Fruit fly (Drosophila melanogaster) whole organism, wandering third instar larva: ENCODE measurements around the gene TrxT.

Experiments used
- Abd-B ChIP-seq: fragments of >200 bp; optimal IDR thresholded peaks from 2 replicates; lab custom pipeline; 2017; ENCODE audit warnings: missing biosample characterization, missing genetic modification characterization
- CG32264 ChIP-seq: fragments of 200-800 bp; sonication (Bioruptor generic); optimal IDR thresholded peaks from 2 replicates; lab custom pipeline; 2016; ENCODE audit warnings: missing biosample characterization, missing genetic modification characterization
- CG9705 ChIP-seq: fragments of 200-800 bp; sonication (Bioruptor generic); optimal IDR thresholded peaks from 2 replicates; lab custom pipeline; 2018; ENCODE audit warnings: missing biosample characterization, mild to moderate bottlenecking, missing genetic modification characterization
- CrebA ChIP-seq: fragments of 200-800 bp; sonication (Bioruptor generic); optimal IDR thresholded peaks from 2 replicates; lab custom pipeline; 2016; ENCODE audit warnings: missing biosample characterization, mild to moderate bottlenecking, missing genetic modification characterization, borderline replicate concordance
- Dfd ChIP-seq: fragments of >200 bp; optimal IDR thresholded peaks from 2 replicates; lab custom pipeline; 2017; ENCODE audit warnings: missing biosample characterization, missing genetic modification characterization
- Dif ChIP-seq: fragments of 200-275, 200-300 bp; sonication (Bioruptor generic); optimal IDR thresholded peaks from 2 replicates; lab custom pipeline; 2018; ENCODE audit warnings: missing biosample characterization, missing genetic modification characterization; ENCODE audit not compliant: partially characterized antibody
- GATAd ChIP-seq: sonication (Bioruptor generic); optimal IDR thresholded peaks from 2 replicates; lab custom pipeline; 2016; ENCODE audit warnings: missing biosample characterization, missing genetic modification characterization
- HLH106 ChIP-seq: fragments of 200-800 bp; optimal IDR thresholded peaks from 3 replicates; lab custom pipeline; 2019; ENCODE audit warnings: missing biosample characterization, mild to moderate bottlenecking, missing genetic modification characterization, moderate library complexity
- Hnf4 ChIP-seq: fragments of 200-800 bp; sonication (Bioruptor generic); optimal IDR thresholded peaks from 2 replicates; lab custom pipeline; 2016; ENCODE audit warnings: missing biosample characterization, mild to moderate bottlenecking, missing genetic modification characterization
- Hr78 ChIP-seq: fragments of >200 bp; optimal IDR thresholded peaks from 2 replicates; lab custom pipeline; 2017; ENCODE audit warnings: missing biosample characterization, missing genetic modification characterization
- Hr83 ChIP-seq: fragments of 200-300 bp; sonication (Bioruptor generic); optimal IDR thresholded peaks from 2 replicates; lab custom pipeline; 2016; ENCODE audit warnings: missing biosample characterization, mild to moderate bottlenecking, missing genetic modification characterization, moderate library complexity; ENCODE audit not compliant: poor library complexity, severe bottlenecking
- Jra ChIP-seq: sonication (Bioruptor generic); optimal IDR thresholded peaks from 2 replicates; lab custom pipeline; 2016; ENCODE audit warnings: missing biosample characterization, missing genetic modification characterization
- Mio ChIP-seq: sonication (Bioruptor generic); optimal IDR thresholded peaks from 2 replicates; lab custom pipeline; 2016; ENCODE audit warnings: missing biosample characterization, missing genetic modification characterization
- Myc ChIP-seq: fragments of >200 bp; optimal IDR thresholded peaks from 2 replicates; lab custom pipeline; 2017
- N ChIP-seq: fragments of >200 bp; optimal IDR thresholded peaks from 2 replicates; lab custom pipeline; 2018; ENCODE audit warnings: missing biosample characterization, missing external identifiers, missing genetic modification characterization
- OdsH ChIP-seq: fragments of 200-800 bp; sonication (Bioruptor generic); optimal IDR thresholded peaks from 2 replicates; lab custom pipeline; 2016; ENCODE audit warnings: missing biosample characterization, mild to moderate bottlenecking, missing genetic modification characterization
- Rel ChIP-seq, 2 experiments: fragments of 200-800 bp; sonication (Bioruptor generic) in 1 of 2; optimal IDR thresholded peaks; 2 replicates in 1 of 2; 3 replicates in 1 of 2; lab custom pipeline; 2016 to 2019; ENCODE audit warnings: mild to moderate bottlenecking in 2 of 2, missing biosample characterization in 2 of 2, missing genetic modification characterization in 2 of 2, moderate library complexity in 1 of 2
- Sp1 ChIP-seq: fragments of 200-800 bp; sonication (Bioruptor generic); optimal IDR thresholded peaks from 3 replicates; lab custom pipeline; 2019; ENCODE audit warnings: missing biosample characterization, mild to moderate bottlenecking, missing genetic modification characterization, moderate library complexity
- Vsx2 ChIP-seq: fragments of 200-300, 225-300 bp; sonication (Bioruptor generic); optimal IDR thresholded peaks from 2 replicates; lab custom pipeline; 2018; ENCODE audit warnings: missing biosample characterization, missing genetic modification characterization; ENCODE audit not compliant: partially characterized antibody
- br ChIP-seq: fragments of 200-800 bp; sonication (Bioruptor generic); optimal IDR thresholded peaks from 2 replicates; lab custom pipeline; 2016; ENCODE audit warnings: missing biosample characterization, missing genetic modification characterization
- brk ChIP-seq: fragments of 200-800 bp; sonication (Bioruptor generic); optimal IDR thresholded peaks from 2 replicates; lab custom pipeline; 2016; ENCODE audit warnings: missing biosample characterization, mild to moderate bottlenecking, missing genetic modification characterization
- dl ChIP-seq, 2 experiments: fragments of 175-275, 200-275 bp in 1 of 2; fragments of 200-275 bp in 1 of 2; sonication (Bioruptor generic); optimal IDR thresholded peaks; lab custom pipeline; 2018; ENCODE audit warnings: mild to moderate bottlenecking in 2 of 2, missing biosample characterization in 2 of 2, missing genetic modification characterization in 2 of 2, moderate library complexity in 2 of 2; ENCODE audit not compliant: partially characterized antibody in 2 of 2, insufficient read depth in 1 of 2
- dmrt93B ChIP-seq: fragments of 200-800 bp; sonication (Bioruptor generic); optimal IDR thresholded peaks from 2 replicates; lab custom pipeline; 2018; ENCODE audit warnings: missing biosample characterization, mild to moderate bottlenecking, missing genetic modification characterization
- dsf ChIP-seq: sonication (Bioruptor generic); optimal IDR thresholded peaks from 2 replicates; lab custom pipeline; 2016; ENCODE audit warnings: missing biosample characterization, missing genetic modification characterization, borderline replicate concordance
- ey ChIP-seq: fragments of 200-800 bp; sonication (Bioruptor generic); optimal IDR thresholded peaks from 2 replicates; lab custom pipeline; 2016; ENCODE audit warnings: missing biosample characterization, missing genetic modification characterization
- foxo ChIP-seq, 2 experiments: fragments of 200-800 bp; sonication (Bioruptor generic); optimal IDR thresholded peaks; 2 replicates in 1 of 2; 3 replicates in 1 of 2; lab custom pipeline; 2016 to 2017; ENCODE audit warnings: missing biosample characterization in 2 of 2, missing genetic modification characterization in 2 of 2
- fru ChIP-seq: fragments of 200-800 bp; sonication (Bioruptor generic); optimal IDR thresholded peaks from 3 replicates; lab custom pipeline; 2016; ENCODE audit warnings: missing biosample characterization, mild to moderate bottlenecking, missing genetic modification characterization
- h ChIP-seq: fragments of 200-800 bp; sonication (Bioruptor generic); optimal IDR thresholded peaks from 3 replicates; lab custom pipeline; 2016; ENCODE audit warnings: missing biosample characterization, mild to moderate bottlenecking, missing genetic modification characterization
- jim ChIP-seq: fragments of 175-275, 200-325 bp; sonication (Bioruptor generic); optimal IDR thresholded peaks from 2 replicates; lab custom pipeline; 2016; ENCODE audit warnings: missing biosample characterization, mild to moderate bottlenecking, missing genetic modification characterization
- lola ChIP-seq: fragments of >200 bp; optimal IDR thresholded peaks from 2 replicates; lab custom pipeline; 2017; ENCODE audit warnings: missing biosample characterization, missing genetic modification characterization
- pan ChIP-seq: fragments of >200 bp; optimal IDR thresholded peaks from 2 replicates; lab custom pipeline; 2017
- psq ChIP-seq: fragments of 200-800 bp; sonication (Bioruptor generic); optimal IDR thresholded peaks from 3 replicates; lab custom pipeline; 2017; ENCODE audit warnings: missing biosample characterization, mild to moderate bottlenecking, missing genetic modification characterization, moderate library complexity
- rgr ChIP-seq: fragments of 200-800 bp; sonication (Bioruptor generic); optimal IDR thresholded peaks from 3 replicates; lab custom pipeline; 2016; ENCODE audit warnings: missing biosample characterization, mild to moderate bottlenecking, missing genetic modification characterization
- sage ChIP-seq: fragments of 200-800 bp; sonication (Bioruptor generic); optimal IDR thresholded peaks from 2 replicates; lab custom pipeline; 2016; ENCODE audit warnings: missing biosample characterization, mild to moderate bottlenecking, missing genetic modification characterization
- sv ChIP-seq: fragments of 200-800 bp; sonication (Bioruptor generic); optimal IDR thresholded peaks from 3 replicates; lab custom pipeline; 2016; ENCODE audit warnings: missing biosample characterization, missing genetic modification characterization
- tai ChIP-seq: sonication (Bioruptor generic); optimal IDR thresholded peaks from 2 replicates; lab custom pipeline; 2016; ENCODE audit warnings: missing biosample characterization, missing genetic modification characterization
- usp ChIP-seq: fragments of >200 bp; optimal IDR thresholded peaks from 2 replicates; lab custom pipeline; 2017; ENCODE audit warnings: missing biosample characterization, missing genetic modification characterization
- woc ChIP-seq: sonication (Bioruptor generic); optimal IDR thresholded peaks from 2 replicates; lab custom pipeline; 2016; ENCODE audit warnings: missing biosample characterization, mild to moderate bottlenecking, missing genetic modification characterization

Gene TrxT

dm6 chrX:5332259-5332862, 20.7 kb upstream of the TrxT start, which contains the start of gene CanB:
Gene CanB (plus strand): TSS chrX:5332499.
- TF ChIP-seq Myc (lab: Kevin White, UChicago) (peak; percentile 6), h (peak; percentile 23), Dfd (GFP tag; lab: Kevin White, UChicago) (no peak), brk (GFP tag; lab: Kevin White, UChicago) (no peak), woc (peak; percentile 68), Hr83 (peak; percentile 51), rgr (GFP tag; lab: Kevin White, UChicago) (peak; percentile 3)
- TF ChIP-seq, all 38 proteins: peak for 5

- TF ChIP-seq Jra (GFP tag; lab: Kevin White, UChicago) (no peak), Hnf4 (GFP tag; lab: Kevin White, UChicago) (no peak), Myc (lab: Kevin White, UChicago) (peak; percentile 97), rgr (GFP tag; lab: Kevin White, UChicago) (peak; percentile 57), dsf (GFP tag; lab: Kevin White, UChicago) (peak; percentile 10), Dif (GFP tag; lab: Kevin White, UChicago) (no peak), h (peak; percentile 30), OdsH (GFP tag; lab: Kevin White, UChicago) (peak; percentile 15), brk (GFP tag; lab: Kevin White, UChicago) (no peak), Sp1 (peak; percentile 32), woc (peak; percentile 80), Abd-B (GFP tag; lab: Kevin White, UChicago) (no peak), pan (lab: Kevin White, UChicago) (no peak), CG9705 (GFP tag; lab: Kevin White, UChicago) (peak; percentile 10), jim (no peak), Hr78 (GFP tag; lab: Kevin White, UChicago) (no peak), sage (GFP tag; lab: Kevin White, UChicago) (peak; percentile 20), ey (GFP tag; lab: Kevin White, UChicago) (peak; percentile 1), br (GFP tag; lab: Kevin White, UChicago) (no peak), dl (GFP tag; optimal IDR thresholded peaks at IDR 0.05; lab: Kevin White, UChicago; ENCODE audit: insufficient read depth in 1 of 2, partially characterized antibody in 2 of 2) (no peak), Mio (GFP tag; lab: Kevin White, UChicago) (no peak), GATAd (no peak), Dfd (GFP tag; lab: Kevin White, UChicago) (no peak), foxo (GFP tag; optimal IDR thresholded peaks at IDR 0.05; lab: Kevin White, UChicago) (peak in 1 of 2 experiments; percentile 61), HLH106 (peak; percentile 52), N (no peak), sv (GFP tag; lab: Kevin White, UChicago) (no peak), lola (no peak), usp (GFP tag; lab: Kevin White, UChicago) (no peak), tai (GFP tag; lab: Kevin White, UChicago) (no peak), CG32264 (GFP tag; lab: Kevin White, UChicago) (no peak), psq (GFP tag; lab: Kevin White, UChicago) (peak; percentile 15), Hr83 (peak; percentile 7), CrebA (GFP tag; lab: Kevin White, UChicago) (no peak), Vsx2 (GFP tag; lab: Kevin White, UChicago) (no peak), dmrt93B (GFP tag; lab: Kevin White, UChicago) (peak; percentile 4), fru (GFP tag; lab: Kevin White, UChicago) (peak; percentile 25), Rel (GFP tag; optimal IDR thresholded peaks at IDR 0.05; lab: Kevin White, UChicago) (no peak), Rel (tag; optimal IDR thresholded peaks at IDR 0.05; lab: Kevin White, UChicago) (peak; percentile 62)
Observed at dm6 chrX:5329266-5329898, 17.7 kb upstream of the TrxT start, which contains the start of the genes CG3309 and XRCC1. Gene CG3309 (minus strand): TSS chrX:5329347. Gene XRCC1 (plus strand): TSS chrX:5329876.
